Fruit fly (Drosophila melanogaster) whole organism, embryonic: ENCODE data around the gene hkb.
A peak's percentile ranks its signal among the peaks of the same experiment; 100 is the strongest.

Experiments used
- B-H2 ChIP-seq: fragments of 200-800 bp; sonication (Bioruptor generic); optimal IDR thresholded peaks from 2 replicates; lab custom pipeline; 2018; ENCODE audit warnings: missing biosample characterization, mild to moderate bottlenecking, missing genetic modification characterization
- CG13894 ChIP-seq: fragments of 200-800 bp; sonication (Bioruptor generic); optimal IDR thresholded peaks from 3 replicates; lab custom pipeline; 2018; ENCODE audit warnings: missing biosample characterization, mild to moderate bottlenecking, missing genetic modification characterization, moderate library complexity
- CG15011 ChIP-seq: fragments of 200-800 bp; sonication (Bioruptor generic); optimal IDR thresholded peaks from 3 replicates; lab custom pipeline; 2018; ENCODE audit warnings: missing biosample characterization, mild to moderate bottlenecking, missing genetic modification characterization
- CG1529 ChIP-seq: fragments of 200-800 bp; sonication (Bioruptor generic); optimal IDR thresholded peaks from 3 replicates; lab custom pipeline; 2018; ENCODE audit warnings: missing biosample characterization, missing genetic modification characterization
- CG15601 ChIP-seq: fragments of 200-800 bp; sonication (Bioruptor generic); optimal IDR thresholded peaks from 3 replicates; lab custom pipeline; 2019; ENCODE audit warnings: missing biosample characterization, mild to moderate bottlenecking, missing genetic modification characterization, moderate library complexity
- CG15696 ChIP-seq: fragments of 200-800 bp; sonication (Bioruptor generic); optimal IDR thresholded peaks from 2 replicates; lab custom pipeline; 2019; ENCODE audit warnings: missing biosample characterization, mild to moderate bottlenecking, missing genetic modification characterization, moderate library complexity
- CG17359 ChIP-seq: fragments of 200-800 bp; sonication (Bioruptor generic); optimal IDR thresholded peaks from 3 replicates; lab custom pipeline; 2018; ENCODE audit warnings: missing biosample characterization, mild to moderate bottlenecking, missing genetic modification characterization, moderate library complexity
- CG17829 ChIP-seq: fragments of 200-800 bp; optimal IDR thresholded peaks from 2 replicates; lab custom pipeline; 2019; ENCODE audit warnings: missing biosample characterization, mild to moderate bottlenecking, missing genetic modification characterization, moderate library complexity
- CG31365 ChIP-seq: fragments of 200-800 bp; sonication (Bioruptor generic); optimal IDR thresholded peaks from 2 replicates; lab custom pipeline; 2018; ENCODE audit warnings: missing biosample characterization, mild to moderate bottlenecking, missing genetic modification characterization
- CG31441 ChIP-seq: fragments of 200-800 bp; sonication (Bioruptor generic); IDR thresholded peaks from 2 replicates; pipeline ENCODE4 v1.3.6; 2022; ENCODE audit warnings: missing biosample characterization, missing genetic modification characterization
- CG33557 ChIP-seq: fragments of 200-800 bp; sonication (Bioruptor generic); optimal IDR thresholded peaks from 2 replicates; lab custom pipeline; 2019; ENCODE audit warnings: missing biosample characterization, mild to moderate bottlenecking, missing genetic modification characterization, moderate library complexity
- CG6254 ChIP-seq: fragments of 200-800 bp; sonication (Bioruptor generic); optimal IDR thresholded peaks from 3 replicates; lab custom pipeline; 2017; ENCODE audit warnings: mild to moderate bottlenecking, missing biosample characterization, missing genetic modification reagents, missing genetic modification characterization
- CG6689 ChIP-seq: fragments of 200-800 bp; sonication (Bioruptor generic); IDR thresholded peaks from 2 replicates; pipeline ENCODE4 v1.3.6; 2022; ENCODE audit warnings: missing biosample characterization, missing genetic modification characterization
- CG7271 ChIP-seq: fragments of 200-800 bp; sonication (Bioruptor generic); optimal IDR thresholded peaks from 2 replicates; lab custom pipeline; 2018; ENCODE audit warnings: missing biosample characterization, mild to moderate bottlenecking, missing genetic modification characterization, moderate library complexity
- CG8089 ChIP-seq: fragments of 200-800 bp; sonication (Bioruptor generic); optimal IDR thresholded peaks from 3 replicates; lab custom pipeline; 2016; ENCODE audit warnings: missing biosample characterization, missing genetic modification characterization
- CG9797 ChIP-seq: fragments of 200-800 bp; sonication (Bioruptor generic); optimal IDR thresholded peaks from 3 replicates; lab custom pipeline; 2018; ENCODE audit warnings: missing biosample characterization, mild to moderate bottlenecking, missing genetic modification characterization
- Chrac-16 ChIP-seq: fragments of 200-800 bp; sonication (Bioruptor generic); optimal IDR thresholded peaks from 3 replicates; lab custom pipeline; 2016; ENCODE audit warnings: missing biosample characterization, missing genetic modification characterization
- Dip2 ChIP-seq: fragments of 200-800 bp; sonication (Bioruptor generic); IDR thresholded peaks from 2 replicates; pipeline ENCODE4 v1.3.6; 2022; ENCODE audit warnings: missing biosample characterization, missing genetic modification characterization
- Doc3 ChIP-seq: fragments of 200-800 bp; sonication (Bioruptor generic); IDR thresholded peaks from 3 replicates; pipeline ENCODE4 v1.3.6; 2022; ENCODE audit warnings: missing biosample characterization, missing genetic modification characterization; ENCODE audit not compliant: partially characterized antibody
- Drgx ChIP-seq: fragments of 200-800 bp; sonication (Bioruptor generic); IDR thresholded peaks from 2 replicates; pipeline ENCODE4 v1.3.6; 2022; ENCODE audit warnings: missing biosample characterization, missing genetic modification characterization
- H15 ChIP-seq: fragments of 200-800 bp; sonication (Bioruptor generic); IDR thresholded peaks from 3 replicates; pipeline ENCODE4 v1.3.6; 2022; ENCODE audit warnings: missing biosample characterization, missing genetic modification characterization
- HLH4C ChIP-seq: fragments of 200-800 bp; sonication (Bioruptor generic); IDR thresholded peaks from 3 replicates; pipeline ENCODE4 v1.3.6; 2022; ENCODE audit warnings: missing biosample characterization, missing genetic modification characterization; ENCODE audit not compliant: partially characterized antibody
- HLH54F ChIP-seq: fragments of 200-800 bp; sonication (Bioruptor generic); optimal IDR thresholded peaks from 3 replicates; lab custom pipeline; 2016; ENCODE audit warnings: missing biosample characterization, missing genetic modification characterization
- Lhr ChIP-seq: fragments of 200-800 bp; sonication (Bioruptor generic); optimal IDR thresholded peaks from 3 replicates; lab custom pipeline; 2017; ENCODE audit warnings: mild to moderate bottlenecking, missing biosample characterization, missing genetic modification reagents, missing genetic modification characterization
- Max ChIP-seq: fragments of 200-800 bp; sonication (Bioruptor generic); optimal IDR thresholded peaks from 2 replicates; lab custom pipeline; 2016; ENCODE audit warnings: missing biosample characterization, mild to moderate bottlenecking, missing genetic modification characterization
- Mes4 ChIP-seq: fragments of 200-800 bp; sonication (Bioruptor generic); optimal IDR thresholded peaks from 2 replicates; lab custom pipeline; 2016; ENCODE audit warnings: missing biosample characterization, missing genetic modification characterization
- NK7.1 ChIP-seq: fragments of 200-800 bp; sonication (Bioruptor generic); optimal IDR thresholded peaks from 3 replicates; lab custom pipeline; 2016; ENCODE audit warnings: missing biosample characterization, missing genetic modification characterization
- Nf-YA ChIP-seq: fragments of 200-800 bp; sonication (Bioruptor generic); IDR thresholded peaks from 2 replicates; pipeline ENCODE4 v1.3.6; 2022; ENCODE audit warnings: missing biosample characterization, missing genetic modification characterization
- Nf-YB ChIP-seq: fragments of 200-800 bp; sonication (Bioruptor generic); optimal IDR thresholded peaks from 3 replicates; lab custom pipeline; 2019; ENCODE audit warnings: missing biosample characterization, mild to moderate bottlenecking, missing genetic modification characterization, moderate library complexity
- Pdp1 ChIP-seq, 2 experiments: fragments of 200-800 bp; sonication (Bioruptor generic); optimal IDR thresholded peaks; 3 replicates each; lab custom pipeline; 2016; ENCODE audit warnings: missing biosample characterization in 2 of 2, missing genetic modification characterization in 2 of 2, mild to moderate bottlenecking in 1 of 2, moderate library complexity in 1 of 2
- Taf1 ChIP-seq: fragments of 200-800 bp; sonication (Bioruptor generic); IDR thresholded peaks from 2 replicates; pipeline ENCODE4 v1.3.6; 2022; ENCODE audit warnings: missing biosample characterization, missing genetic modification characterization
- Trl ChIP-seq, 3 experiments: fragments of >200 bp in 2 of 3; fragments of 200-800 bp in 1 of 3; sonication (Bioruptor generic) in 1 of 3; optimal IDR thresholded peaks; 2 replicates in 1 of 3; 3 replicates in 2 of 3; lab custom pipeline; 2016 to 2017; ENCODE audit warnings: missing biosample characterization in 1 of 3, missing genetic modification characterization in 1 of 3
- ab ChIP-seq: fragments of 200-800 bp; sonication (Bioruptor generic); optimal IDR thresholded peaks from 2 replicates; lab custom pipeline; 2016; ENCODE audit warnings: missing biosample characterization, missing genetic modification characterization
- bab2 ChIP-seq: fragments of 200-800 bp; sonication (Bioruptor generic); optimal IDR thresholded peaks from 2 replicates; lab custom pipeline; 2016; ENCODE audit warnings: missing biosample characterization, missing genetic modification characterization
- bsh ChIP-seq, 2 experiments: fragments of 200-800 bp; sonication (Bioruptor generic); optimal IDR thresholded peaks; 2 replicates each; lab custom pipeline; 2017 to 2018; ENCODE audit warnings: mild to moderate bottlenecking in 2 of 2, missing biosample characterization in 2 of 2, missing genetic modification characterization in 2 of 2, moderate library complexity in 1 of 2
- cas ChIP-seq: fragments of 200-800 bp; sonication (Bioruptor generic); IDR thresholded peaks from 2 replicates; pipeline ENCODE4 v1.3.6; 2022; ENCODE audit warnings: missing biosample characterization, missing genetic modification characterization
- crp ChIP-seq, 2 experiments: fragments of 200-800 bp; sonication (Bioruptor generic); optimal IDR thresholded peaks; 2 replicates in 1 of 2; 3 replicates in 1 of 2; lab custom pipeline; 2017; ENCODE audit warnings: missing biosample characterization in 2 of 2, missing genetic modification characterization in 2 of 2, mild to moderate bottlenecking in 1 of 2, moderate library complexity in 1 of 2
- dmrt11E ChIP-seq: fragments of 200-800 bp; sonication (Bioruptor generic); optimal IDR thresholded peaks from 3 replicates; lab custom pipeline; 2018; ENCODE audit warnings: missing biosample characterization, mild to moderate bottlenecking, missing genetic modification characterization, moderate library complexity
- fru ChIP-seq: fragments of >200 bp; optimal IDR thresholded peaks from 2 replicates; lab custom pipeline; 2017
- gfzf ChIP-seq: fragments of 200-800 bp; sonication (Bioruptor generic); optimal IDR thresholded peaks from 2 replicates; lab custom pipeline; 2016; ENCODE audit warnings: missing biosample characterization, mild to moderate bottlenecking, missing genetic modification characterization, moderate library complexity
- hth ChIP-seq: fragments of >200 bp; optimal IDR thresholded peaks from 2 replicates; lab custom pipeline; 2017; ENCODE audit warnings: inconsistent platforms
- lmd ChIP-seq: fragments of 200-800 bp; sonication (Bioruptor generic); IDR thresholded peaks from 2 replicates; pipeline ENCODE4 v1.3.6; 2022; ENCODE audit warnings: missing biosample characterization, missing genetic modification characterization
- mld ChIP-seq: fragments of 200-800 bp; sonication (Bioruptor generic); IDR thresholded peaks from 3 replicates; pipeline ENCODE4 v1.3.6; 2022; ENCODE audit warnings: missing biosample characterization, missing genetic modification characterization; ENCODE audit not compliant: partially characterized antibody
- onecut ChIP-seq: fragments of 200-800 bp; sonication (Bioruptor generic); IDR thresholded peaks from 2 replicates; pipeline ENCODE4 v1.3.6; 2022; ENCODE audit warnings: missing biosample characterization, missing genetic modification characterization
- seq ChIP-seq: fragments of 200-800 bp; sonication (Bioruptor generic); IDR thresholded peaks from 2 replicates; pipeline ENCODE4 v1.3.6; 2022; ENCODE audit warnings: missing biosample characterization, missing genetic modification characterization
- stc ChIP-seq: fragments of 200-800 bp; sonication (Bioruptor generic); IDR thresholded peaks from 2 replicates; pipeline ENCODE4 v1.3.6; 2022; ENCODE audit warnings: missing biosample characterization, missing genetic modification characterization
- tna ChIP-seq: fragments of 200-800 bp; sonication (Bioruptor generic); IDR thresholded peaks from 2 replicates; pipeline ENCODE4 v1.3.6; 2022; ENCODE audit warnings: missing biosample characterization, missing genetic modification characterization; ENCODE audit not compliant: partially characterized antibody

The hkb gene

DNA sequence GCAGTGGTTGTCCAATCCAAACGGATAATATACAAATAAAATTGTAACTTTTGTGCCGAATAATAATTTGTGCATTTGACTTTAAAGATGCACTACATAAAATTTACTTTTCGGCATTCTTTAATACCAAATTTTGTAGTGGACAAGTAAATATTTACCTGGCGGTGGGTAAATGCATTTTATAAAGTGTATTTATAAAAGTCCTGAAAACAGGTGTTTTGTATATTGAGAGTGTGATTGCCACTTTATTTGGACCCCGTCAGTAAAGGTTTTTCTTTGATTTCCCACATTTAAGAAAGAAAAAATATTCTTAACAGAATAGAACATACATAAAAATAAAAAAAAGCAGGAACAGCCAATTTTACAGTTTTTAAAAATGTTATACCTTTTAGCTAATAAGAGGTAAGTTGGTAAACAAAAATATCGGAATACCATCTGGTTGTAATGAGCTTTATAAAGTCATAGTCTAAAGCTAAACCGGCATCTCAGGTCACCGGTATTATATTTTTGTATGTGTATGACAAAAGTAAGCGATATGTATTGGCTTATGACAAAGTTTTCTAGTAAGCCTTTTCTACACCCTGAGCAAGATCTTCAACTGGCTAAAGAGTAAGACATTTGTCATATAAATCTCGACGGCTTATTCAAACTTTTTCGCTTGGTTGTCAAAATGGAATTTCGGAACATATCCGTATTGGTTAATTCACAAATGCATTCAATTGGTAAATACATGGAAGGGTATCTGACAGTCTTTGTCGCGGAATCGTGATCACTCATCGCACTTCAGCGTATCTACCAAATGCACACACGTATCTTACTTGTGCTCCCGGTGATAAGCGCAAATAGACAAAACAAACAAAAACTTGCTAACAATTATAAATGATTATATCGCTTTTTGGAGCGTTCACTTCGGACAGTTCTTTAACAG lies 48.5 kb upstream of the hkb start (continued):
- peak; percentile 88 to 90 for TF ChIP-seq bsh (GFP tag; optimal IDR thresholded peaks at IDR 0.05; lab: Kevin White, UChicago)
- TF ChIP-seq seq (GFP tag; lab: Robert Waterston, UW): peak; percentile 91
- TF ChIP-seq Drgx (GFP tag; lab: Robert Waterston, UW): peak; percentile 95
- peak; percentile 60 for TF ChIP-seq Nf-YB
- peak; percentile 69 for TF ChIP-seq CG1529 (GFP tag; lab: Kevin White, UChicago)
- peak; percentile 68 for TF ChIP-seq CG13894 (tag; lab: Kevin White, UChicago)
- TF ChIP-seq tna (GFP tag; lab: Robert Waterston, UW): no peak
- peak in 1 of 2 experiments; percentile 49 for TF ChIP-seq crp (GFP tag; optimal IDR thresholded peaks at IDR 0.05; lab: Kevin White, UChicago)
- no peak for TF ChIP-seq mld (GFP tag; lab: Robert Waterston, UW)
- TF ChIP-seq CG8089 (GFP tag; lab: Kevin White, UChicago): peak; percentile 74
- peak; percentile 87 to 88 for TF ChIP-seq Pdp1 (GFP tag; optimal IDR thresholded peaks at IDR 0.05; lab: Kevin White, UChicago)
- TF ChIP-seq CG17829: peak; percentile 84
- TF ChIP-seq Taf1: peak; percentile 70; the same call in 1 of the 2 replicates
- peak; percentile 5 for TF ChIP-seq B-H2 (GFP tag; lab: Kevin White, UChicago)
- peak; percentile 42 for TF ChIP-seq dmrt11E (tag; lab: Kevin White, UChicago)
- TF ChIP-seq CG31365: peak; percentile 80
- TF ChIP-seq stc (GFP tag; lab: Robert Waterston, UW): peak; percentile 89
- TF ChIP-seq H15 (GFP tag; lab: Robert Waterston, UW): peak; percentile 86
- peak; percentile 88 for TF ChIP-seq HLH54F (GFP tag; lab: Kevin White, UChicago)
- TF ChIP-seq fru (lab: Kevin White, UChicago): no peak
- TF ChIP-seq onecut (GFP tag; lab: Robert Waterston, UW): peak; percentile 74
- no peak for TF ChIP-seq CG33557 (GFP tag; lab: Kevin White, UChicago)
- peak; percentile 76 for TF ChIP-seq Chrac-16
- peak; percentile 66; the same call in 1 of the 2 replicates for TF ChIP-seq cas (GFP tag; lab: Robert Waterston, UW)
- TF ChIP-seq ab (GFP tag; lab: Kevin White, UChicago): peak; percentile 82
- peak; percentile 81 for TF ChIP-seq CG15011
- TF ChIP-seq CG9797 (GFP tag; lab: Kevin White, UChicago): no peak
- peak; percentile 91 for TF ChIP-seq CG31441 (GFP tag; lab: Robert Waterston, UW)
- no peak for TF ChIP-seq HLH4C
- TF ChIP-seq CG6254 (GFP tag; lab: Kevin White, UChicago): peak; percentile 77
- TF ChIP-seq CG6689 (GFP tag; lab: Robert Waterston, UW): peak; percentile 86
- TF ChIP-seq Lhr (GFP tag; lab: Kevin White, UChicago): peak; percentile 51
- TF ChIP-seq Trl (optimal IDR thresholded peaks at IDR 0.05; lab: Kevin White, UChicago): no peak
- peak; percentile 87 for TF ChIP-seq Trl (GFP tag; optimal IDR thresholded peaks at IDR 0.05; lab: Kevin White, UChicago)
- TF ChIP-seq bab2 (GFP tag; lab: Kevin White, UChicago): peak; percentile 88
- no peak for TF ChIP-seq hth
- no peak for TF ChIP-seq CG15696
- TF ChIP-seq Nf-YA: peak; percentile 74
- peak; percentile 75 for TF ChIP-seq CG15601
- TF ChIP-seq NK7.1 (GFP tag; lab: Kevin White, UChicago): peak; percentile 75
- peak; percentile 88 for TF ChIP-seq CG17359 (tag; lab: Kevin White, UChicago)
- peak; percentile 81 for TF ChIP-seq Mes4 (GFP tag; lab: Kevin White, UChicago)
- TF ChIP-seq Max (GFP tag; lab: Kevin White, UChicago): peak; percentile 85
- TF ChIP-seq Doc3 (GFP tag; lab: Robert Waterston, UW): no peak
- 0 out of 2 replicates have a peak, but pooled peaks have one; percentile 13 for TF ChIP-seq Dip2
- peak; percentile 88 for TF ChIP-seq lmd (GFP tag; lab: Robert Waterston, UW)
- TF ChIP-seq CG7271 (tag; lab: Kevin White, UChicago): peak; percentile 15
- TF ChIP-seq gfzf (GFP tag; lab: Kevin White, UChicago): no peak
